Worm (Caenorhabditis elegans): ENCODE measurements around the gene endu-2.
A peak's percentile ranks its signal among the peaks of the same experiment; 100 is the strongest.

endu-2 gene

ce11 chrX:8235994-8236393 is 6.1 kb upstream of the endu-2 start, which contains the start of gene M60.4:
TSS of gene M60.4 (minus strand) at chrX:8236314.
- TF ChIP-seq sea-1 (GFP tag; conservative IDR thresholded peaks at IDR 0.05) (no peak), F13C5.2 (tag; optimal IDR thresholded peaks at IDR 0.05) (no peak), ets-7 (tag; optimal IDR thresholded peaks at IDR 0.05) (no peak), tbx-37 (GFP tag; conservative IDR thresholded peaks at IDR 0.05) (no peak), flt-1 (GFP tag; IDR thresholded peaks at IDR 0.05) (no peak), ama-1 (optimal IDR thresholded peaks at IDR 0.05) (no peak), pes-1 (GFP tag; IDR thresholded peaks at IDR 0.05) (no peak), B0310.2 (tag; optimal IDR thresholded peaks at IDR 0.05) (no peak), tra-4 (tag; optimal IDR thresholded peaks at IDR 0.05) (no peak), hmg-4 (GFP tag; optimal IDR thresholded peaks at IDR 0.05) (no peak), hnd-1 (tag; optimal IDR thresholded peaks at IDR 0.05) (no peak), tbx-11 (GFP tag; IDR thresholded peaks at IDR 0.05) (no peak), ceh-36 (tag; optimal IDR thresholded peaks at IDR 0.05) (no peak), aly-1 (tag; optimal IDR thresholded peaks at IDR 0.05) (no peak), hmbx-1 (tag; optimal IDR thresholded peaks at IDR 0.05) (no peak), ceh-13 (GFP tag; optimal IDR thresholded peaks at IDR 0.05) (no peak), scrt-1 (GFP tag; IDR thresholded peaks at IDR 0.05) (no peak)

DNA sequence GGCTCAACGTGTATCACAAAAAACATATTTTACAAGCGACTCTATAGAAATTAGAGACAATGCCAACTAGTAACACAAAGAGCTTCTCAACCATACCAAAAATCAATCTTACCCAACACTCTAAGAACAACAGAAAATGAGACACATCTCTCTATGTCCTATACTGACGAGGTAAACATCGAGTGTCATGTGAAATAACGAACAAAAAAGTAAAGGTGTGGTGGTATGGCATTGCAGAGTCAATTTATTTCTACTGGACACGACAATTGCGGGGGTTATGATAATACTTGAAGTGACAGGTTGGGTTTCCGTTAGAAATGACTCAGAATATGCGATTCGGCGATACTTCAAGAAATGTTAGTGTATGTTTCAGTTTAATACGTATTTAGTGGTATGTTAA is 5.6 kb upstream of the endu-2 start:
- TF ChIP-seq flt-1 (GFP tag; IDR thresholded peaks at IDR 0.05) (no peak), hmbx-1 (tag; optimal IDR thresholded peaks at IDR 0.05) (no peak), sea-1 (GFP tag; conservative IDR thresholded peaks at IDR 0.05) (no peak), F13C5.2 (tag; optimal IDR thresholded peaks at IDR 0.05) (no peak), hmg-4 (GFP tag; optimal IDR thresholded peaks at IDR 0.05) (no peak), hnd-1 (tag; optimal IDR thresholded peaks at IDR 0.05) (no peak), tra-4 (tag; optimal IDR thresholded peaks at IDR 0.05) (no peak), ceh-36 (tag; optimal IDR thresholded peaks at IDR 0.05) (no peak), scrt-1 (GFP tag; IDR thresholded peaks at IDR 0.05) (no peak), pes-1 (GFP tag; IDR thresholded peaks at IDR 0.05) (no peak), ceh-13 (GFP tag; optimal IDR thresholded peaks at IDR 0.05) (no peak), aly-1 (tag; optimal IDR thresholded peaks at IDR 0.05) (no peak), ama-1 (optimal IDR thresholded peaks at IDR 0.05) (no peak), tbx-37 (GFP tag; conservative IDR thresholded peaks at IDR 0.05) (no peak), B0310.2 (tag; optimal IDR thresholded peaks at IDR 0.05) (no peak), tbx-11 (GFP tag; IDR thresholded peaks at IDR 0.05) (no peak), ets-7 (tag; optimal IDR thresholded peaks at IDR 0.05) (no peak)

DNA sequence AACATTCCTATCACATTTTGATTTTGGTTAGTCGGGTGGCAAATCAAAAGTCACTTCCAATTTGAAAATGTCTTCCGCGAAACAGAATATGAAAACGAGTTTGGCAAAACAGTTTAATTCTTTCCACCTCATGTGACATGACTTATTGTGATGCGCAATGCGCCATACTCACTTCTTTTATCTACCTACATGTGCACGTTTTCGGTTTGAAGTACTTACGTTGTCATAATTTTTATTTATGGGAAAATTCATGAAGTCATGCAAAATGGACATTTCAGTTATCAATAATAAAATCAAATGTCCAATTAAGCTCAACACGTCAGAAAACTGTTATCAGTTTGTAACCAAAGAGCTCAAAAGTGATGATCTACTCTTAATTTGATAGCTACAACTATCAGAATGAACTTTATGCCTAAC is 3.5 kb upstream of the endu-2 start:
- no peak for TF ChIP-seq pes-1 (GFP tag; IDR thresholded peaks at IDR 0.05)
- no peak for TF ChIP-seq flt-1 (GFP tag; IDR thresholded peaks at IDR 0.05)
- no peak for TF ChIP-seq tra-4 (tag; optimal IDR thresholded peaks at IDR 0.05)
- TF ChIP-seq F13C5.2 (tag; optimal IDR thresholded peaks at IDR 0.05) = no peak
- TF ChIP-seq hnd-1 (tag; optimal IDR thresholded peaks at IDR 0.05) = no peak
- no peak for TF ChIP-seq tbx-37 (GFP tag; conservative IDR thresholded peaks at IDR 0.05)
- no peak for TF ChIP-seq ceh-36 (tag; optimal IDR thresholded peaks at IDR 0.05)
- TF ChIP-seq sea-1 (GFP tag; conservative IDR thresholded peaks at IDR 0.05) = no peak
- TF ChIP-seq hmbx-1 (tag; optimal IDR thresholded peaks at IDR 0.05) = no peak

- TF ChIP-seq aly-1 (tag; optimal IDR thresholded peaks at IDR 0.05) (no peak), hnd-1 (tag; optimal IDR thresholded peaks at IDR 0.05) (no peak), flt-1 (GFP tag; IDR thresholded peaks at IDR 0.05) (no peak), ceh-13 (GFP tag; optimal IDR thresholded peaks at IDR 0.05) (no peak), hmg-4 (GFP tag; optimal IDR thresholded peaks at IDR 0.05) (no peak), sea-1 (GFP tag; conservative IDR thresholded peaks at IDR 0.05) (no peak), F13C5.2 (tag; optimal IDR thresholded peaks at IDR 0.05) (no peak), scrt-1 (GFP tag; IDR thresholded peaks at IDR 0.05) (no peak), hmbx-1 (tag; optimal IDR thresholded peaks at IDR 0.05) (no peak), pes-1 (GFP tag; IDR thresholded peaks at IDR 0.05) (no peak), ama-1 (optimal IDR thresholded peaks at IDR 0.05) (no peak), tbx-37 (GFP tag; conservative IDR thresholded peaks at IDR 0.05) (no peak), B0310.2 (tag; optimal IDR thresholded peaks at IDR 0.05) (no peak), tbx-11 (GFP tag; IDR thresholded peaks at IDR 0.05) (no peak), ceh-36 (tag; optimal IDR thresholded peaks at IDR 0.05) (no peak), tra-4 (tag; optimal IDR thresholded peaks at IDR 0.05) (no peak)
These were observed 1.0 kb downstream of the endu-2 start for ce11 chrX:8243116-8243515.

- TF ChIP-seq hnd-1 (tag; optimal IDR thresholded peaks at IDR 0.05) = no peak
- no peak for TF ChIP-seq F13C5.2 (tag; optimal IDR thresholded peaks at IDR 0.05)
- no peak for TF ChIP-seq ceh-36 (tag; optimal IDR thresholded peaks at IDR 0.05)
These were observed 4.0 kb downstream of the endu-2 start, which contains the start of gene kqt-2 for ce11 chrX:8246126-8246525. TSS of gene kqt-2 (minus strand) at chrX:8246369.

ce11 chrX:8247088-8247487 is 5.0 kb downstream of the endu-2 start:
- no peak for TF ChIP-seq ama-1 (optimal IDR thresholded peaks at IDR 0.05)

ce11 chrX:8252293-8252692 is 10.2 kb downstream of the endu-2 start, which contains the start of gene M60.6:
TSS of gene M60.6 (minus strand) at chrX:8252458.
- TF ChIP-seq tbx-37 (GFP tag; conservative IDR thresholded peaks at IDR 0.05) (no peak), ets-7 (tag; optimal IDR thresholded peaks at IDR 0.05) (no peak), aly-1 (tag; optimal IDR thresholded peaks at IDR 0.05) (no peak), ama-1 (optimal IDR thresholded peaks at IDR 0.05) (no peak), hmg-4 (GFP tag; optimal IDR thresholded peaks at IDR 0.05) (no peak), hnd-1 (tag; optimal IDR thresholded peaks at IDR 0.05) (no peak), F13C5.2 (tag; optimal IDR thresholded peaks at IDR 0.05) (peak; percentile 35), tra-4 (tag; optimal IDR thresholded peaks at IDR 0.05) (no peak)

- TF ChIP-seq ceh-36 (tag; optimal IDR thresholded peaks at IDR 0.05) = no peak
- no peak for TF ChIP-seq ceh-13 (GFP tag; optimal IDR thresholded peaks at IDR 0.05)
These were observed 13.3 kb downstream of the endu-2 start for ce11 chrX:8255433-8255832.

Data from whole organism, early embryonic.